Fruit fly (Drosophila melanogaster): Measurements from ENCODE around the gene CG15743.

CG15743 gene

dm6 chrX:13238294-13238917, 47.1 kb upstream of the CG15743 start (continued):
- TF ChIP-seq ac (GFP tag; optimal IDR thresholded peaks at IDR 0.05) (no peak), CG16815 (GFP tag; optimal IDR thresholded peaks at IDR 0.05) (no peak), CG7928 (GFP tag; optimal IDR thresholded peaks at IDR 0.05) (no peak), eve (GFP tag; optimal IDR thresholded peaks at IDR 0.05) (peak in 1 of 2 experiments; percentile 30), ara (GFP tag; IDR thresholded peaks at IDR 0.05) (no peak), CG30431 (GFP tag; optimal IDR thresholded peaks at IDR 0.05) (no peak), HmgZ (tag; optimal IDR thresholded peaks at IDR 0.05) (no peak), Awh (GFP tag; IDR thresholded peaks at IDR 0.05) (no peak), CG4730 (GFP tag; IDR thresholded peaks at IDR 0.05) (no peak), CG13296 (GFP tag; optimal IDR thresholded peaks at IDR 0.05) (no peak), CG12104 (GFP tag; optimal IDR thresholded peaks at IDR 0.05) (no peak), CrebB (tag; optimal IDR thresholded peaks at IDR 0.05) (no peak), ATbp (GFP tag; optimal IDR thresholded peaks at IDR 0.05) (no peak), dysf (GFP tag; IDR thresholded peaks at IDR 0.05) (no peak), HLH54F (GFP tag; optimal IDR thresholded peaks at IDR 0.05) (no peak), CG3065 (GFP tag; optimal IDR thresholded peaks at IDR 0.05) (no peak), CG12299 (tag; optimal IDR thresholded peaks at IDR 0.05) (no peak), CG7556 (GFP tag; optimal IDR thresholded peaks at IDR 0.05) (no peak), trh (GFP tag; optimal IDR thresholded peaks at IDR 0.05) (no peak), bigmax (GFP tag; optimal IDR thresholded peaks at IDR 0.05) (no peak), CG18599 (GFP tag; optimal IDR thresholded peaks at IDR 0.05) (no peak), unpg (GFP tag; optimal IDR thresholded peaks at IDR 0.05) (peak; percentile 39), CG3163 (GFP tag; optimal IDR thresholded peaks at IDR 0.05) (no peak), NK7.1 (GFP tag; optimal IDR thresholded peaks at IDR 0.05) (no peak), CG8089 (GFP tag; optimal IDR thresholded peaks at IDR 0.05) (no peak), HLH4C (GFP tag; IDR thresholded peaks at IDR 0.05; ENCODE audit: partially characterized antibody) (no peak), hbn (GFP tag; IDR thresholded peaks at IDR 0.05; ENCODE audit: partially characterized antibody) (no peak), dan (GFP tag; IDR thresholded peaks at IDR 0.05) (no peak), CG10366 (GFP tag; IDR thresholded peaks at IDR 0.05) (no peak), CG15601 (tag; optimal IDR thresholded peaks at IDR 0.05) (no peak), CG11696 (GFP tag; IDR thresholded peaks at IDR 0.05) (no peak), CG31365 (tag; optimal IDR thresholded peaks at IDR 0.05) (no peak), Ets65A (GFP tag) (peak; percentile 69), sqz (GFP tag; optimal IDR thresholded peaks at IDR 0.05) (no peak), NC2β (GFP tag; optimal IDR thresholded peaks at IDR 0.05) (no peak), oc (tag; optimal IDR thresholded peaks at IDR 0.05) (no peak), Dip2 (GFP tag; IDR thresholded peaks at IDR 0.05) (no peak), unc-4 (GFP tag; IDR thresholded peaks at IDR 0.05; ENCODE audit: partially characterized antibody) (no peak), gce (GFP tag; IDR thresholded peaks at IDR 0.05) (no peak), Drgx (GFP tag; IDR thresholded peaks at IDR 0.05) (peak; percentile 90), tna (GFP tag; IDR thresholded peaks at IDR 0.05; ENCODE audit: partially characterized antibody) (no peak), CG18764 (GFP tag; optimal IDR thresholded peaks at IDR 0.05) (no peak), fru (optimal IDR thresholded peaks at IDR 0.05) (no peak), tll (GFP tag; optimal IDR thresholded peaks at IDR 0.05) (no peak), CG4707 (GFP tag; optimal IDR thresholded peaks at IDR 0.05) (no peak), zfh2 (GFP tag; optimal IDR thresholded peaks at IDR 0.05) (no peak), Bteb2 (GFP tag; optimal IDR thresholded peaks at IDR 0.05) (no peak), sob (GFP tag; IDR thresholded peaks at IDR 0.05) (no peak), CG1647 (GFP tag; optimal IDR thresholded peaks at IDR 0.05) (no peak), CG8388 (GFP tag; optimal IDR thresholded peaks at IDR 0.05) (peak; percentile 16), CG6175 (GFP tag; IDR thresholded peaks at IDR 0.05) (no peak), CG8478 (optimal IDR thresholded peaks at IDR 0.05) (no peak)

Data from whole organism, embryonic.